Fruit fly (Drosophila melanogaster) whole organism, embryonic: ENCODE results near the gene bsk.
A peak's percentile ranks its signal among the peaks of the same experiment; 100 is the strongest.

Experiments used
- Abd-B ChIP-seq: fragments of 200-800 bp; sonication (Bioruptor generic); optimal IDR thresholded peaks from 2 replicates; lab custom pipeline; 2018; ENCODE audit warnings: missing biosample characterization, mild to moderate bottlenecking, missing genetic modification characterization, moderate library complexity
- Atf-2 ChIP-seq: fragments of 200-800 bp; sonication (Bioruptor generic); optimal IDR thresholded peaks from 2 replicates; lab custom pipeline; 2016; ENCODE audit warnings: missing biosample characterization, missing genetic modification characterization
- C15 ChIP-seq: fragments of 200-800 bp; sonication (Bioruptor generic); IDR thresholded peaks from 3 replicates; pipeline ENCODE4 v1.3.6; 2022; ENCODE audit warnings: missing biosample characterization, missing genetic modification characterization
- CG10654 ChIP-seq: fragments of 200-800 bp; sonication (Bioruptor generic); optimal IDR thresholded peaks from 2 replicates; lab custom pipeline; 2016; ENCODE audit warnings: missing biosample characterization, missing genetic modification characterization
- CG10979 ChIP-seq: fragments of 200-800 bp; sonication (Bioruptor generic); optimal IDR thresholded peaks from 2 replicates; lab custom pipeline; 2018; ENCODE audit warnings: missing biosample characterization, mild to moderate bottlenecking, missing genetic modification characterization, moderate library complexity
- CG11398 ChIP-seq: fragments of 200-800 bp; sonication (Bioruptor generic); optimal IDR thresholded peaks from 2 replicates; lab custom pipeline; 2016; ENCODE audit warnings: missing biosample characterization, missing genetic modification characterization
- CG11504 ChIP-seq: fragments of 200-800 bp; sonication (Bioruptor generic); optimal IDR thresholded peaks from 3 replicates; lab custom pipeline; 2019; ENCODE audit warnings: missing biosample characterization, mild to moderate bottlenecking, missing genetic modification characterization, moderate library complexity
- CG12071 ChIP-seq: fragments of 200-800 bp; sonication (Bioruptor generic); optimal IDR thresholded peaks from 3 replicates; lab custom pipeline; 2018; ENCODE audit warnings: missing biosample characterization, mild to moderate bottlenecking, missing genetic modification characterization
- CG15269 ChIP-seq: fragments of 200-800 bp; sonication (Bioruptor generic); optimal IDR thresholded peaks from 2 replicates; lab custom pipeline; 2018; ENCODE audit warnings: missing biosample characterization, mild to moderate bottlenecking, missing genetic modification characterization, moderate library complexity
- CG16863 ChIP-seq: fragments of 200-800 bp; sonication (Bioruptor generic); optimal IDR thresholded peaks from 3 replicates; lab custom pipeline; 2016; ENCODE audit warnings: missing biosample characterization, missing genetic modification characterization
- CG17328 ChIP-seq: fragments of 200-800 bp; sonication (Bioruptor generic); IDR thresholded peaks from 2 replicates; pipeline ENCODE4 v1.3.6; 2022; ENCODE audit warnings: missing biosample characterization, missing genetic modification characterization
- CG17361 ChIP-seq: fragments of 200-800 bp; sonication (Bioruptor generic); IDR thresholded peaks from 3 replicates; pipeline ENCODE4 v1.3.6; 2022; ENCODE audit warnings: missing biosample characterization, missing genetic modification characterization
- CG17802 ChIP-seq: fragments of 200-800 bp; sonication (Bioruptor generic); optimal IDR thresholded peaks from 2 replicates; lab custom pipeline; 2018; ENCODE audit warnings: missing biosample characterization, mild to moderate bottlenecking, missing genetic modification characterization, moderate library complexity
- CG17912 ChIP-seq: fragments of 200-800 bp; sonication (Bioruptor generic); optimal IDR thresholded peaks from 2 replicates; lab custom pipeline; 2018; ENCODE audit warnings: missing biosample characterization, mild to moderate bottlenecking, missing genetic modification characterization
- CG18599 ChIP-seq: fragments of 200-800 bp; sonication (Bioruptor generic); optimal IDR thresholded peaks from 3 replicates; lab custom pipeline; 2017; ENCODE audit warnings: missing biosample characterization, missing genetic modification characterization, mild to moderate bottlenecking, moderate library complexity, missing genetic modification reagents
- CG2875 ChIP-seq: fragments of 200-800 bp; sonication (Bioruptor generic); optimal IDR thresholded peaks from 2 replicates; lab custom pipeline; 2017; ENCODE audit warnings: missing biosample characterization, mild to moderate bottlenecking, missing genetic modification characterization, missing genetic modification reagents
- CG30403 ChIP-seq: fragments of 200-800 bp; sonication (Bioruptor generic); optimal IDR thresholded peaks from 3 replicates; lab custom pipeline; 2016; ENCODE audit warnings: missing biosample characterization, missing genetic modification characterization
- CG30431 ChIP-seq: fragments of 200-800 bp; sonication (Bioruptor generic); optimal IDR thresholded peaks from 2 replicates; lab custom pipeline; 2017; ENCODE audit warnings: missing biosample characterization, missing genetic modification characterization
- CG31365 ChIP-seq: fragments of 200-800 bp; sonication (Bioruptor generic); optimal IDR thresholded peaks from 2 replicates; lab custom pipeline; 2018; ENCODE audit warnings: missing biosample characterization, mild to moderate bottlenecking, missing genetic modification characterization
- CG32532 ChIP-seq: fragments of 200-800 bp; sonication (Bioruptor generic); IDR thresholded peaks from 2 replicates; pipeline ENCODE4 v1.3.6; 2022; ENCODE audit warnings: missing biosample characterization, missing genetic modification characterization
- CG6272 ChIP-seq: fragments of 200-800 bp; sonication (Bioruptor generic); IDR thresholded peaks from 2 replicates; pipeline ENCODE4 v1.3.6; 2022; ENCODE audit warnings: missing biosample characterization, missing genetic modification characterization
- CG6791 ChIP-seq: fragments of 200-800 bp; sonication (Bioruptor generic); IDR thresholded peaks from 3 replicates; pipeline ENCODE4 v1.3.6; 2022; ENCODE audit warnings: missing biosample characterization, missing genetic modification characterization; ENCODE audit not compliant: partially characterized antibody
- CG6813 ChIP-seq: fragments of 200-800 bp; sonication (Bioruptor generic); optimal IDR thresholded peaks from 2 replicates; lab custom pipeline; 2017; ENCODE audit warnings: missing biosample characterization, missing genetic modification characterization, mild to moderate bottlenecking, moderate library complexity, missing genetic modification reagents
- CG7839 ChIP-seq: fragments of 200-800 bp; sonication (Bioruptor generic); optimal IDR thresholded peaks from 3 replicates; lab custom pipeline; 2018; ENCODE audit warnings: missing biosample characterization, mild to moderate bottlenecking, missing genetic modification characterization, moderate library complexity
- CG8388 ChIP-seq: fragments of 200-800 bp; sonication (Bioruptor generic); optimal IDR thresholded peaks from 2 replicates; lab custom pipeline; 2019; ENCODE audit warnings: missing biosample characterization, mild to moderate bottlenecking, missing genetic modification characterization, moderate library complexity
- CG8478 ChIP-seq: fragments of >200 bp; optimal IDR thresholded peaks from 2 replicates; lab custom pipeline; 2018
- CG9727 ChIP-seq: fragments of 200-800 bp; sonication (Bioruptor generic); optimal IDR thresholded peaks from 3 replicates; lab custom pipeline; 2017; ENCODE audit warnings: missing biosample characterization, mild to moderate bottlenecking, missing genetic modification characterization
- Dfd ChIP-seq, 2 experiments: fragments of >200 bp; optimal IDR thresholded peaks; 2 replicates each; lab custom pipeline; 2017; ENCODE audit warnings: missing biosample characterization in 2 of 2, missing genetic modification characterization in 2 of 2
- Kr ChIP-seq: fragments of 200-800 bp; sonication (Bioruptor generic); optimal IDR thresholded peaks from 2 replicates; lab custom pipeline; 2017; ENCODE audit warnings: missing biosample characterization, mild to moderate bottlenecking, missing genetic modification characterization
- Lhr ChIP-seq: fragments of 200-800 bp; sonication (Bioruptor generic); optimal IDR thresholded peaks from 3 replicates; lab custom pipeline; 2017; ENCODE audit warnings: mild to moderate bottlenecking, missing biosample characterization, missing genetic modification reagents, missing genetic modification characterization
- Sox102F ChIP-seq: fragments of 200-800 bp; sonication (Bioruptor generic); optimal IDR thresholded peaks from 2 replicates; lab custom pipeline; 2018; ENCODE audit warnings: missing biosample characterization, mild to moderate bottlenecking, missing genetic modification characterization, moderate library complexity
- Usf ChIP-seq: fragments of 200-800 bp; sonication (Bioruptor generic); optimal IDR thresholded peaks from 2 replicates; lab custom pipeline; 2017; ENCODE audit warnings: missing genotype, missing biosample characterization, missing genetic modification characterization
- Xbp1 ChIP-seq: fragments of 200-800 bp; sonication (Bioruptor generic); optimal IDR thresholded peaks from 3 replicates; lab custom pipeline; 2016; ENCODE audit warnings: missing biosample characterization, mild to moderate bottlenecking, missing genetic modification characterization
- bsh ChIP-seq, 2 experiments: fragments of 200-800 bp; sonication (Bioruptor generic); optimal IDR thresholded peaks; 2 replicates each; lab custom pipeline; 2017 to 2018; ENCODE audit warnings: mild to moderate bottlenecking in 2 of 2, missing biosample characterization in 2 of 2, missing genetic modification characterization in 2 of 2, moderate library complexity in 1 of 2
- cad ChIP-seq: fragments of >200 bp; optimal IDR thresholded peaks from 2 replicates; lab custom pipeline; 2017; ENCODE audit warnings: missing biosample characterization, missing genetic modification characterization
- chm ChIP-seq: fragments of 200-800 bp; sonication (Bioruptor generic); IDR thresholded peaks from 2 replicates; pipeline ENCODE4 v1.3.6; 2022; ENCODE audit warnings: missing biosample characterization, missing genetic modification characterization
- gsb-n ChIP-seq: fragments of 200-800 bp; sonication (Bioruptor generic); optimal IDR thresholded peaks from 3 replicates; lab custom pipeline; 2018; ENCODE audit warnings: missing biosample characterization, mild to moderate bottlenecking, missing genetic modification characterization
- luna ChIP-seq: fragments of 200-800 bp; sonication (Bioruptor generic); optimal IDR thresholded peaks from 2 replicates; lab custom pipeline; 2016; ENCODE audit warnings: missing biosample characterization, missing genetic modification characterization
- pb ChIP-seq: fragments of 200-800 bp; sonication (Bioruptor generic); optimal IDR thresholded peaks from 3 replicates; lab custom pipeline; 2016; ENCODE audit warnings: missing biosample characterization, missing genetic modification characterization
- pfk ChIP-seq: fragments of 200-800 bp; sonication (Bioruptor generic); optimal IDR thresholded peaks from 2 replicates; lab custom pipeline; 2018; ENCODE audit warnings: missing biosample characterization, mild to moderate bottlenecking, missing genetic modification characterization, moderate library complexity
- ro ChIP-seq: fragments of 200-800 bp; sonication (Bioruptor generic); IDR thresholded peaks from 2 replicates; pipeline ENCODE4 v1.3.6; 2022; ENCODE audit warnings: missing biosample characterization, missing genetic modification characterization
- salm ChIP-seq: fragments of 200-800 bp; sonication (Bioruptor generic); optimal IDR thresholded peaks from 2 replicates; lab custom pipeline; 2018; ENCODE audit warnings: missing biosample characterization, mild to moderate bottlenecking, missing genetic modification characterization
- sc ChIP-seq, 3 experiments: fragments of >200 bp in 2 of 3; fragments of 200-800 bp in 1 of 3; sonication (Bioruptor generic) in 1 of 3; optimal IDR thresholded peaks; 2 replicates in 2 of 3; 3 replicates in 1 of 3; lab custom pipeline; 2017; ENCODE audit warnings: mild to moderate bottlenecking in 1 of 3, missing biosample characterization in 1 of 3, missing genetic modification characterization in 1 of 3, missing genetic modification reagents in 1 of 3
- schlank ChIP-seq: fragments of 200-800 bp; sonication (Bioruptor generic); optimal IDR thresholded peaks from 2 replicates; lab custom pipeline; 2018; ENCODE audit warnings: missing biosample characterization, mild to moderate bottlenecking, missing genetic modification characterization
- sna ChIP-seq: fragments of 200-800 bp; sonication (Bioruptor generic); IDR thresholded peaks from 2 replicates; pipeline ENCODE4 v1.3.6; 2022; ENCODE audit warnings: missing biosample characterization, missing genetic modification characterization; ENCODE audit not compliant: partially characterized antibody
- sr ChIP-seq: fragments of 200-800 bp; sonication (Bioruptor generic); IDR thresholded peaks from 3 replicates; pipeline ENCODE4 v1.3.6; 2022; ENCODE audit warnings: missing biosample characterization, missing genetic modification characterization
- tap ChIP-seq: fragments of 200-800 bp; optimal IDR thresholded peaks from 3 replicates; lab custom pipeline; 2019; ENCODE audit warnings: missing biosample characterization, mild to moderate bottlenecking, missing genetic modification characterization, moderate library complexity
- unc-4 ChIP-seq: fragments of 200-800 bp; sonication (Bioruptor generic); IDR thresholded peaks from 2 replicates; pipeline ENCODE4 v1.3.6; 2022; ENCODE audit warnings: missing biosample characterization, missing genetic modification characterization; ENCODE audit not compliant: partially characterized antibody

bsk gene

DNA sequence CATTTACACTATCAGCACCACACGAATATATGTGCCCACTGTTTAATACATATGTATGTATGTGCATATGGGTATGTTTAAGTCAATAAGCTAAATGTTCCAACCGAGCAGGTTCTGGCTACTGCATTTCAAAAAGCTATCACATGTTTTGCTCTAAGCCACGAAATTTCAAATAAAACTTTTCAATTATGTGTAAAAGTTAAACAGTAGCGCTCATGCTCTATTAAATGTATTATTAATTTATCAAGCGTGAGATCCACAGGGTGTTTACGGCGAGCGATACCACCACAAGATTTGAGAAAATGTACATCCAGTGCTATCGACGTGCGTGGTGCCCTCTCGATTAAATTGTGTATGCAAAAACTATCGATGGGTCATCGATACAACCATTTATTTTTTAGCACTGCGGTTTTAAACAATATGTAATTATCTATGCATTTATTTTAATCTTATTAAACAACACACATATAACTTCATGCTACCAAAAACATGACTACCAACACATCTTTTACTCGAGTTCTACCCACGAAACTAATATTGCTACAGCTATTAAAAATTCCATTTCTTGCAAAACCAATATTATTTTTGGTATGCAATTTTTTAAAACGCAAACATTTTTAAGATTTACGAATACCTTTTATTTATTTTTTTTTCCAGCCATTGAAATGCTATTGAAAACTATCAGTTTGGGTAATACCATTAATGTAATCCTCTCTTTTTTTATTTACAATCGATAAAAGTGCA, 10.6 kb upstream of the bsk start, which contains the start of gene Pten (continued):
- no peak for TF ChIP-seq CG2875 (GFP tag; lab: Kevin White, UChicago)
- TF ChIP-seq CG16863 (GFP tag; lab: Kevin White, UChicago): peak; percentile 60
- TF ChIP-seq Xbp1 (GFP tag; lab: Kevin White, UChicago): peak; percentile 56
- TF ChIP-seq CG17802 (tag; lab: Kevin White, UChicago): peak; percentile 28
- TF ChIP-seq CG11504: no peak
- peak; percentile 61 for TF ChIP-seq pfk (GFP tag; lab: Kevin White, UChicago)
- no peak for TF ChIP-seq gsb-n (tag; lab: Kevin White, UChicago)
- no peak for TF ChIP-seq CG18599 (GFP tag; lab: Kevin White, UChicago)
- TF ChIP-seq CG11398 (GFP tag; lab: Kevin White, UChicago): peak; percentile 49
- no peak for TF ChIP-seq CG15269 (tag; lab: Kevin White, UChicago)
- no peak for TF ChIP-seq Sox102F (GFP tag; lab: Kevin White, UChicago)
- TF ChIP-seq CG7839: no peak
- TF ChIP-seq ro (GFP tag; lab: Robert Waterston, UW): no peak
- TF ChIP-seq CG9727 (GFP tag; lab: Kevin White, UChicago): peak; percentile 90
- peak; percentile 44; the same call in 1 of the 2 replicates for TF ChIP-seq CG17328
- TF ChIP-seq CG30431: no peak
- TF ChIP-seq Dfd (GFP tag; optimal IDR thresholded peaks at IDR 0.05; lab: Kevin White, UChicago): no peak
- no peak for TF ChIP-seq CG12071 (GFP tag; lab: Kevin White, UChicago)
- TF ChIP-seq Atf-2: peak; percentile 52
- TF ChIP-seq Lhr (GFP tag; lab: Kevin White, UChicago): peak; percentile 39
- peak; percentile 62 for TF ChIP-seq CG10654
- peak; percentile 79 for TF ChIP-seq CG30403
- peak in 1 of 2 experiments; percentile 54 for TF ChIP-seq bsh (GFP tag; optimal IDR thresholded peaks at IDR 0.05; lab: Kevin White, UChicago)
- TF ChIP-seq Abd-B (GFP tag; lab: Kevin White, UChicago): no peak
- 0 out of 3 replicates have a peak, but pooled peaks have one; percentile 33 for TF ChIP-seq C15 (GFP tag; lab: Robert Waterston, UW)
- no peak for TF ChIP-seq Usf (GFP tag; lab: Kevin White, UChicago)
- TF ChIP-seq pb (GFP tag; lab: Kevin White, UChicago): peak; percentile 31
- TF ChIP-seq luna (GFP tag; lab: Kevin White, UChicago): peak; percentile 45
- TF ChIP-seq CG8388 (GFP tag; lab: Kevin White, UChicago): peak; percentile 66
- TF ChIP-seq CG6791 (GFP tag; lab: Robert Waterston, UW): peak; percentile 93
- TF ChIP-seq cad (GFP tag; lab: Kevin White, UChicago): peak; percentile 74
- TF ChIP-seq CG32532 (GFP tag; lab: Robert Waterston, UW): peak; percentile 62; the same call in 1 of the 2 replicates
- TF ChIP-seq CG31365 (tag; lab: Kevin White, UChicago): no peak
- TF ChIP-seq CG6813 (GFP tag; lab: Kevin White, UChicago): no peak
- TF ChIP-seq CG17361 (GFP tag; lab: Robert Waterston, UW): peak; percentile 89; the same call in 2 of the 3 replicates
- TF ChIP-seq schlank (tag; lab: Kevin White, UChicago): no peak
- TF ChIP-seq chm (GFP tag; lab: Robert Waterston, UW): no peak
- TF ChIP-seq CG8478: no peak
- TF ChIP-seq sna (GFP tag; lab: Robert Waterston, UW): peak; percentile 79; the same call in 1 of the 2 replicates
- no peak for TF ChIP-seq CG6272 (GFP tag; lab: Robert Waterston, UW)
- TF ChIP-seq CG17912 (GFP tag; lab: Kevin White, UChicago): peak; percentile 41
- no peak for TF ChIP-seq sc (optimal IDR thresholded peaks at IDR 0.05; lab: Kevin White, UChicago)
- peak; percentile 9 for TF ChIP-seq sc (GFP tag; optimal IDR thresholded peaks at IDR 0.05; lab: Kevin White, UChicago)
- TF ChIP-seq Kr (GFP tag; lab: Kevin White, UChicago): no peak
- no peak for TF ChIP-seq sr (GFP tag; lab: Robert Waterston, UW)
- TF ChIP-seq unc-4: peak; percentile 75
- no peak for TF ChIP-seq salm (tag; lab: Kevin White, UChicago)
- no peak for TF ChIP-seq tap (tag; lab: Kevin White, UChicago)
- peak; percentile 63 for TF ChIP-seq CG10979 (tag; lab: Kevin White, UChicago)
